Fruit fly (Drosophila melanogaster): ENCODE data around the gene Lkb1.

The Lkb1 gene

dm6 chr3R:13710645-13711044 lies 34.3 kb downstream of the Lkb1 start (continued):
- peak; percentile 28 for TF ChIP-seq CG12659 (GFP tag; optimal IDR thresholded peaks at IDR 0.05)
- peak; percentile 1 for TF ChIP-seq CG10267 (tag; optimal IDR thresholded peaks at IDR 0.05)
- peak; percentile 81; the same call in 1 of the 3 replicates for TF ChIP-seq CG34422 (GFP tag; IDR thresholded peaks at IDR 0.05)
- peak; percentile 38 for TF ChIP-seq Dp (GFP tag; optimal IDR thresholded peaks at IDR 0.05)
- TF ChIP-seq so (GFP tag; IDR thresholded peaks at IDR 0.05): peak; percentile 39; the same call in 1 of the 3 replicates
- peak; percentile 37 for TF ChIP-seq knrl (GFP tag; IDR thresholded peaks at IDR 0.05; ENCODE audit: partially characterized antibody)
- no peak for TF ChIP-seq gce (GFP tag; IDR thresholded peaks at IDR 0.05)
- TF ChIP-seq CG2116 (GFP tag; optimal IDR thresholded peaks at IDR 0.05): peak; percentile 26
- TF ChIP-seq abd-A (tag; optimal IDR thresholded peaks at IDR 0.05): no peak
- TF ChIP-seq Lhr (GFP tag; optimal IDR thresholded peaks at IDR 0.05): no peak
- TF ChIP-seq CG9609 (GFP tag; optimal IDR thresholded peaks at IDR 0.05): no peak
- no peak for TF ChIP-seq cg (GFP tag; optimal IDR thresholded peaks at IDR 0.05)
- peak; percentile 9 for TF ChIP-seq CG14710 (tag; optimal IDR thresholded peaks at IDR 0.05)
- TF ChIP-seq CG17612 (GFP tag; IDR thresholded peaks at IDR 0.05): no peak
- TF ChIP-seq ERR (GFP tag; optimal IDR thresholded peaks at IDR 0.05): peak; percentile 12
- no peak for TF ChIP-seq CG13624 (GFP tag; optimal IDR thresholded peaks at IDR 0.05)
- no peak for TF ChIP-seq jumu (GFP tag; optimal IDR thresholded peaks at IDR 0.05)
- TF ChIP-seq CG31365 (tag; optimal IDR thresholded peaks at IDR 0.05): peak; percentile 1
- peak; percentile 38 for TF ChIP-seq CG4617 (GFP tag; optimal IDR thresholded peaks at IDR 0.05; ENCODE audit: borderline replicate concordance)
- peak; percentile 16 for TF ChIP-seq CG30403 (GFP tag; optimal IDR thresholded peaks at IDR 0.05)
- no peak for TF ChIP-seq CG6813 (GFP tag; optimal IDR thresholded peaks at IDR 0.05)
- peak; percentile 62 for TF ChIP-seq E2f2 (GFP tag; IDR thresholded peaks at IDR 0.05)
- TF ChIP-seq al (GFP tag; IDR thresholded peaks at IDR 0.05): 0 out of 2 replicates have a peak, but pooled peaks have one; percentile 7
- no peak for TF ChIP-seq CG1647 (GFP tag; optimal IDR thresholded peaks at IDR 0.05)
- no peak for TF ChIP-seq hbn (GFP tag; IDR thresholded peaks at IDR 0.05; ENCODE audit: partially characterized antibody)
- TF ChIP-seq Dbx (GFP tag; IDR thresholded peaks at IDR 0.05): peak; percentile 34; the same call in 1 of the 3 replicates
- peak; percentile 29 for TF ChIP-seq YL-1 (GFP tag; optimal IDR thresholded peaks at IDR 0.05)
- TF ChIP-seq CG18011 (GFP tag; optimal IDR thresholded peaks at IDR 0.05): no peak
- TF ChIP-seq amos (GFP tag; IDR thresholded peaks at IDR 0.05; ENCODE audit: partially characterized antibody): peak; percentile 31
- TF ChIP-seq HLH3B (GFP tag; IDR thresholded peaks at IDR 0.05): no peak
- peak; percentile 56 for TF ChIP-seq CG9932 (GFP tag; IDR thresholded peaks at IDR 0.05)
- TF ChIP-seq MBD-R2 (GFP tag; IDR thresholded peaks at IDR 0.05): peak; percentile 99
- no peak for TF ChIP-seq CG12219 (GFP tag; optimal IDR thresholded peaks at IDR 0.05)
- no peak for TF ChIP-seq ttk (GFP tag; IDR thresholded peaks at IDR 0.05)
- TF ChIP-seq MESR4 (GFP tag; optimal IDR thresholded peaks at IDR 0.05): peak; percentile 51
- TF ChIP-seq CG17186 (GFP tag; optimal IDR thresholded peaks at IDR 0.05): peak; percentile 39
- TF ChIP-seq zen2 (GFP tag; IDR thresholded peaks at IDR 0.05; ENCODE audit: partially characterized antibody): no peak
- peak; percentile 1 for TF ChIP-seq grau (tag; optimal IDR thresholded peaks at IDR 0.05)
- TF ChIP-seq CG9437 (GFP tag; optimal IDR thresholded peaks at IDR 0.05): no peak
- TF ChIP-seq CG32532 (GFP tag; IDR thresholded peaks at IDR 0.05): 0 out of 2 replicates have a peak, but pooled peaks have one; percentile 15
- peak; percentile 47 for TF ChIP-seq Rfx (GFP tag; IDR thresholded peaks at IDR 0.05)
- no peak for TF ChIP-seq hth (optimal IDR thresholded peaks at IDR 0.05)
- no peak for TF ChIP-seq bowl (GFP tag; IDR thresholded peaks at IDR 0.05)
- no peak for TF ChIP-seq Mad (GFP tag; optimal IDR thresholded peaks at IDR 0.05)
- peak; percentile 26; the same call in 1 of the 2 replicates for TF ChIP-seq CG14014 (GFP tag; IDR thresholded peaks at IDR 0.05)
- no peak for TF ChIP-seq CG10565 (GFP tag; optimal IDR thresholded peaks at IDR 0.05)
- TF ChIP-seq Hsf (GFP tag; optimal IDR thresholded peaks at IDR 0.05): peak; percentile 8
- peak; percentile 93 for TF ChIP-seq CG4854 (GFP tag; optimal IDR thresholded peaks at IDR 0.05)
- no peak for TF ChIP-seq CG9215 (GFP tag; IDR thresholded peaks at IDR 0.05)
- peak; percentile 34; the same call in 1 of the 3 replicates for TF ChIP-seq ci (GFP tag; IDR thresholded peaks at IDR 0.05)
- peak; percentile 48; the same call in 1 of the 4 replicates for TF ChIP-seq chinmo (GFP tag; IDR thresholded peaks at IDR 0.05; ENCODE audit: partially characterized antibody)

Data from whole organism, embryonic.